Worm (Caenorhabditis elegans) whole organism, mixed stage, embryonic: ENCODE data around the gene ora-1.

Source experiments
- M03D4.4 ChIP-seq: sonication (generic microtip); optimal IDR thresholded peaks from 2 replicates; lab custom pipeline; 2017; ENCODE audit warnings: mild to moderate bottlenecking, missing genetic modification characterization, missing compliant biosample characterization
- bed-3 ChIP-seq: fragments of 200-800 bp; sonication (Bioruptor generic); optimal IDR thresholded peaks from 3 replicates; lab custom pipeline; 2018; ENCODE audit warnings: mild to moderate bottlenecking, missing genetic modification characterization, moderate library complexity, missing compliant biosample characterization
- blmp-1 ChIP-seq: fragments of 150-350 bp; optimal IDR thresholded peaks from 2 replicates; lab custom pipeline; 2014; ENCODE audit warnings: missing biosample characterization, missing genetic modification characterization
- ceh-39 ChIP-seq: fragments of 150-350 bp; optimal IDR thresholded peaks from 2 replicates; lab custom pipeline; 2014; ENCODE audit warnings: missing biosample characterization, missing genetic modification characterization
- ceh-43 ChIP-seq: fragments of 200-800 bp; sonication (Bioruptor generic); optimal IDR thresholded peaks from 2 replicates; lab custom pipeline; 2018; ENCODE audit warnings: mild to moderate bottlenecking, missing genetic modification characterization, moderate library complexity, missing compliant biosample characterization
- ceh-83 ChIP-seq: fragments of 200-800 bp; sonication (Bioruptor generic); optimal IDR thresholded peaks from 2 replicates; lab custom pipeline; 2018; ENCODE audit warnings: mild to moderate bottlenecking, missing genetic modification characterization, missing compliant biosample characterization
- ces-1 ChIP-seq: fragments of 150-350 bp; optimal IDR thresholded peaks from 2 replicates; lab custom pipeline; 2014; ENCODE audit warnings: missing biosample characterization, missing genetic modification reagents, missing genetic modification characterization
- cnd-1 ChIP-seq: fragments of 200-800 bp; sonication (Bioruptor generic); optimal IDR thresholded peaks from 2 replicates; lab custom pipeline; 2018; ENCODE audit warnings: mild to moderate bottlenecking, missing genetic modification characterization, missing compliant biosample characterization
- elt-1 ChIP-seq: sonication (generic microtip); optimal IDR thresholded peaks from 2 replicates; lab custom pipeline; 2017; ENCODE audit warnings: missing genetic modification characterization, mild to moderate bottlenecking, missing compliant biosample characterization, antibody characterized with exemption, moderate library complexity, borderline replicate concordance; ENCODE audit not compliant: insufficient read depth
- elt-3 ChIP-seq: fragments of 150-350 bp; optimal IDR thresholded peaks from 2 replicates; lab custom pipeline; 2014; ENCODE audit warnings: missing biosample characterization, missing genetic modification characterization
- flh-1 ChIP-seq: fragments of 200-800 bp; sonication (Bioruptor generic); optimal IDR thresholded peaks from 2 replicates; lab custom pipeline; 2018; ENCODE audit warnings: mild to moderate bottlenecking, missing genetic modification characterization, moderate library complexity, missing compliant biosample characterization
- ham-2 ChIP-seq: fragments of 200-800 bp; sonication (Bioruptor generic); optimal IDR thresholded peaks from 2 replicates; lab custom pipeline; 2018; ENCODE audit warnings: mild to moderate bottlenecking, missing genetic modification characterization, missing compliant biosample characterization
- lin-13 ChIP-seq: fragments of 150-350 bp; optimal IDR thresholded peaks from 2 replicates; lab custom pipeline; 2014; ENCODE audit warnings: missing biosample characterization, missing genetic modification characterization
- lin-32 ChIP-seq: fragments of 200-800 bp; sonication (Bioruptor generic); optimal IDR thresholded peaks from 2 replicates; lab custom pipeline; 2018; ENCODE audit warnings: mild to moderate bottlenecking, missing genetic modification characterization, missing compliant biosample characterization
- mep-1 ChIP-seq: fragments of 150-350 bp; optimal IDR thresholded peaks from 2 replicates; lab custom pipeline; 2017; ENCODE audit warnings: missing biosample characterization, missing genetic modification reagents, missing genetic modification characterization, inconsistent platforms
- mls-2 ChIP-seq: sonication (generic microtip); optimal IDR thresholded peaks from 2 replicates; lab custom pipeline; 2016; ENCODE audit warnings: mild to moderate bottlenecking, missing genetic modification characterization, moderate library complexity, missing compliant biosample characterization
- nhr-12 ChIP-seq: fragments of 150-350 bp; optimal IDR thresholded peaks from 2 replicates; lab custom pipeline; 2014; ENCODE audit warnings: missing biosample characterization, missing genetic modification characterization
- nhr-2 ChIP-seq: fragments of 150-350 bp; optimal IDR thresholded peaks from 2 replicates; lab custom pipeline; 2014; ENCODE audit warnings: missing biosample characterization, missing genetic modification characterization
- nhr-237 ChIP-seq: fragments of 150-350 bp; optimal IDR thresholded peaks from 2 replicates; lab custom pipeline; 2014; ENCODE audit warnings: missing biosample characterization, missing genetic modification characterization
- nhr-28 ChIP-seq: fragments of 150-350 bp; optimal IDR thresholded peaks from 2 replicates; lab custom pipeline; 2014; ENCODE audit warnings: missing biosample characterization, missing genetic modification characterization
- nhr-76 ChIP-seq: sonication (generic microtip); optimal IDR thresholded peaks from 2 replicates; lab custom pipeline; 2017; ENCODE audit warnings: missing biosample characterization, missing genetic modification characterization
- pha-4 ChIP-seq: fragments of 150-350 bp; optimal IDR thresholded peaks from 2 replicates; lab custom pipeline; 2018; ENCODE audit warnings: missing biosample characterization, missing genetic modification reagents, missing genetic modification characterization
- sem-2 ChIP-seq: fragments of 200-800 bp; sonication (Bioruptor generic); optimal IDR thresholded peaks from 2 replicates; lab custom pipeline; 2018; ENCODE audit warnings: mild to moderate bottlenecking, missing genetic modification characterization, missing compliant biosample characterization
- sptf-1 ChIP-seq: sonication (generic microtip); optimal IDR thresholded peaks from 2 replicates; lab custom pipeline; 2017; ENCODE audit warnings: mild to moderate bottlenecking, missing genetic modification characterization, moderate library complexity, missing compliant biosample characterization
- unc-120 ChIP-seq: sonication (generic microtip); optimal IDR thresholded peaks from 2 replicates; lab custom pipeline; 2017; ENCODE audit warnings: missing genetic modification characterization, missing compliant biosample characterization; ENCODE audit not compliant: poor library complexity, severe bottlenecking
- unc-39 ChIP-seq: fragments of 150-350 bp; optimal IDR thresholded peaks from 2 replicates; lab custom pipeline; 2014; ENCODE audit warnings: missing biosample characterization, missing genetic modification characterization
- unc-62 ChIP-seq: fragments of 150-350 bp; optimal IDR thresholded peaks from 2 replicates; lab custom pipeline; 2014; ENCODE audit warnings: missing biosample characterization, missing genetic modification reagents, missing genetic modification characterization
- zip-8 ChIP-seq: fragments of 150-350 bp; optimal IDR thresholded peaks from 2 replicates; lab custom pipeline; 2014; ENCODE audit warnings: missing biosample characterization, missing genetic modification characterization
- ztf-11 ChIP-seq: fragments of 150-350 bp; optimal IDR thresholded peaks from 2 replicates; lab custom pipeline; 2014; ENCODE audit warnings: missing biosample characterization, missing genetic modification characterization

The ora-1 gene

DNA sequence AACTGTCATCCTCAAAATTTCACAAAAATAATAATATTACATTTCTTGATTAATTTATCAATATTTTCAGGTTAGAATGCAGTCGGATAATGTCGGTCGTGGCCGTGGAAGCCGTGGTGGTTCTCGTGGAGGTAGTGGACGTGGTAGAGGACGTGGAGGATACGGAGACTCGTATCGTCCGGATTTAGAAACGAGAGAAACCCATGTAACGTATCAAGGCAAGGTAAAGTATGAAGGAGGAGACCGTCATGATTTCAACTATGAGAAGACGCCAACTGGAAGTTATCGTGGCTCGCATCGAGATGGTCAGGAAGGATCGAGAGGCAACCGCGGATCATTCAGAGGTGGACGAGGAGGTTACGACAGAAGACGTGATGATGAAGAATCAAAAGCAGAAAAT is 20.2 kb upstream of the ora-1 start, which contains the start of gene frpr-10:
TSS of gene frpr-10 (plus strand) at position 301 of the 400 bp plus-strand sequence.
- TF ChIP-seq nhr-76 (tag; lab: Kevin White, UChicago) (no peak), nhr-237 (no peak), pha-4 (tag; lab: Kevin White, UChicago) (no peak), cnd-1 (tag; lab: Kevin White, UChicago) (no peak), ceh-39 (tag; lab: Kevin White, UChicago) (no peak), ceh-83 (no peak), zip-8 (tag; lab: Kevin White, UChicago) (no peak)

DNA sequence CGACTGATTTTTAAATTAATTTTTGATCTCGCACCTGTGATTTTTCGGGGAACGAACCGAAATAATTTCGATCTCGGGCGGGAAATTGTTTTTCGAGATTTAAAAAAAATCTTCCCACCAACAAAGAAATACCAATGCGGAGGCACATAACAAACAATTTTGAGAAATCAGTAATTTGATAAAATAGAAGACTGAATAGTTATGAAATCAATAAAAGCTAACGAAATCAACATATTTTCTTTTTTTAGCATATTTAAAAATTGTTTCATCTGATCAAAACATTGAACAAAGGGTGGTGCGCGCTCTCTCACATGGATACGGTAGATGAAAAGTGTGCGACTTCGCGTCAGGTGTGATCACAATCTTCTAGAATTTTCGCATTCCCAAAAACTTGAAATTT is 19.6 kb upstream of the ora-1 start:
- no peak for TF ChIP-seq unc-62 (GFP tag; lab: Kevin White, UChicago)
- no peak for TF ChIP-seq nhr-12 (tag; lab: Kevin White, UChicago)
- no peak for TF ChIP-seq unc-120 (tag; lab: Kevin White, UChicago)
- no peak for TF ChIP-seq nhr-76 (tag; lab: Kevin White, UChicago)
- no peak for TF ChIP-seq elt-1 (tag; lab: Kevin White, UChicago)
- TF ChIP-seq lin-13 (tag; lab: Kevin White, UChicago), result no peak
- no peak for TF ChIP-seq flh-1 (GFP tag; lab: Kevin White, UChicago)
- no peak for TF ChIP-seq mls-2
- TF ChIP-seq ceh-83, result no peak
- TF ChIP-seq ces-1, result no peak
- TF ChIP-seq M03D4.4 (tag; lab: Kevin White, UChicago), result no peak
- no peak for TF ChIP-seq nhr-2 (tag; lab: Kevin White, UChicago)
- TF ChIP-seq unc-39 (tag; lab: Kevin White, UChicago), result no peak
- TF ChIP-seq cnd-1 (tag; lab: Kevin White, UChicago), result no peak
- TF ChIP-seq sptf-1, result no peak
- TF ChIP-seq sem-2 (GFP tag; lab: Kevin White, UChicago), result no peak

DNA sequence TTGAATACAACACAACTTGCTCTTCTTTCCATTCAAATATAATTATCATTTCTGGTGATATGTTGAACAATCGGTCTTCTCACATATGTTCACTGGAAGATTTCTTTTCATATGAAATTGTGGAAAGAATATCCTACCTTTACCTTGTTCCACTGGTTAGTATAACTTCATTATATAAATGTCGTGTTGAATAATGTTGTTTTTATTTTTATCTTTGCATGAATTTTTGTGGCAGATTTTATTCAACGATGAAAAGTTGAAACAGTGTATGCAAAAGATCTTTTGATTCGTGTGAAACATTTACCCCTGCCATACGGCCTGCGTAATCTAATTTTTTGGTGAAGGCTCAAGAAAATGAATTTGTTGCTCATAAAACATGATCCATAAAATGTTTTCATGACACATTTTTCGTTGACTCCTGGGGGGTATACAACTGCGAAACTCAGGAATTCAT is 15.8 kb upstream of the ora-1 start:
- TF ChIP-seq sptf-1 (no peak), ces-1 (no peak), lin-32 (no peak)

DNA sequence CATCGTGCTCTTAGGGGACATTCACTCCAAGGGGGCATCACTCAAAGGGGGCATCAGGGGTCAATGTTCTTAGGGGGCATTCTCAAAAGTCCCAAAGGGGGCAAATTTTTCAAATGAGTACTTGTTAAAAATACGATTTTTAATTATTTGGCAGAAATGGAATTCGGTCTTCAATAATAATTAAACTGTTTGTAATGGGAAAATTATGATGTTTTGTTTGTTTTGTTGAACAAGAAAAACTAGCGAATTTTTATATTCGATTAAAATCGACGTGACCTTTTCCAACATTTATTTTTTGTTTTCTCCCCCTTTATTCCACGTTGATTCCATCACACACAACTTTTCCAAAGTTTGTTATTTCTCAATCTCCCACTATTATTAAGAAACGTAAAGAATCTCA is 10.7 kb upstream of the ora-1 start, which contains the start of gene F57H12.5:
TSS of gene F57H12.5 (plus strand) at position 301 of the 400 bp plus-strand sequence.
- TF ChIP-seq elt-1 (tag; lab: Kevin White, UChicago) (no peak), nhr-12 (tag; lab: Kevin White, UChicago) (no peak), blmp-1 (no peak), M03D4.4 (tag; lab: Kevin White, UChicago) (no peak), unc-62 (GFP tag; lab: Kevin White, UChicago) (no peak), sptf-1 (no peak), cnd-1 (tag; lab: Kevin White, UChicago) (no peak), elt-3 (tag; lab: Kevin White, UChicago) (no peak), unc-39 (tag; lab: Kevin White, UChicago) (no peak), sem-2 (GFP tag; lab: Kevin White, UChicago) (no peak), mep-1 (tag; lab: Kevin White, UChicago) (no peak), zip-8 (tag; lab: Kevin White, UChicago) (no peak), ceh-83 (no peak)

DNA sequence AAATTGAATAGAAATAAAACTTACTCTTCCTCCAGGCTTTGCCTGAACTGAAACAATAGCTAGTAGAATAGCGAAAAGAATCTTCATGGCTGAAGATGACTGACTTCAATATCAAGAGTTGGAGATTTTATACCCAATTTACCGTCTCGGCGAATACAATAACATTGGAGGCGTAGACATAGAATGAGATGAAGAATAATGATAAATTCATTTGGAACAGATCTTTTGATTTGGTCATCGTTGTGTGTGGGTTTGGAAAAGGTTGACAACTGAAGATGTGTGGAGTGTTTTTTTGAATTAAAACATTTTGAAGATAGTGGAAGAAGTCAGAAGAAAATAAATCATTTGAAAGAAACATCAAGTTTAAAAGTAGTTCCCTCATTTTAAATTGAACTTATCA is 1.5 kb upstream of the ora-1 start, which contains the start of gene F57H12.6:
TSS of gene F57H12.6 (minus strand) at position 101 of the 400 bp plus-strand sequence.
- TF ChIP-seq bed-3 (GFP tag; lab: Kevin White, UChicago) (no peak), nhr-28 (tag; lab: Kevin White, UChicago) (no peak), lin-32 (no peak), ztf-11 (no peak), ceh-39 (tag; lab: Kevin White, UChicago) (no peak), nhr-76 (tag; lab: Kevin White, UChicago) (no peak), nhr-2 (tag; lab: Kevin White, UChicago) (no peak), sptf-1 (no peak), ceh-83 (no peak), unc-39 (tag; lab: Kevin White, UChicago) (no peak), sem-2 (GFP tag; lab: Kevin White, UChicago) (no peak), ceh-43 (no peak), cnd-1 (tag; lab: Kevin White, UChicago) (no peak), elt-1 (tag; lab: Kevin White, UChicago) (no peak), ham-2 (no peak), blmp-1 (no peak), mls-2 (no peak)
- TF ChIP-seq, all 35 proteins: peak for 0
